Worm (Caenorhabditis elegans) whole organism, L4 larva: Measurements from ENCODE around the gene F58F12.2.

Source experiments
- D1046.2 ChIP-seq: fragments of 200-800 bp; sonication (Bioruptor generic); IDR thresholded peaks from 2 replicates; pipeline ENCODE4 v1.3.6; 2022; ENCODE audit warnings: missing genetic modification characterization, missing compliant biosample characterization
- F26F4.8 ChIP-seq: fragments of 200-800 bp; sonication (Bioruptor generic); conservative IDR thresholded peaks from 2 replicates; pipeline ENCODE4 v1.3.6; 2022; ENCODE audit warnings: missing genetic modification characterization, missing compliant biosample characterization
- F37D6.2 ChIP-seq: sonication (generic microtip); optimal IDR thresholded peaks from 2 replicates; lab custom pipeline; 2016; ENCODE audit warnings: mild to moderate bottlenecking, missing genetic modification characterization, missing compliant biosample characterization
- F44E2.7 ChIP-seq: fragments of 200-800 bp; sonication (Bioruptor generic); IDR thresholded peaks from 2 replicates; pipeline ENCODE4 v2.1.2; 2022; ENCODE audit warnings: missing genetic modification characterization, missing compliant biosample characterization
- R02D3.7 ChIP-seq: fragments of 150-350 bp; sonication (generic microtip); optimal IDR thresholded peaks from 3 replicates; lab custom pipeline; 2014; ENCODE audit warnings: missing biosample characterization, missing genetic modification characterization
- Y105C5A.15 ChIP-seq: fragments of 200-800 bp; sonication (Bioruptor generic); IDR thresholded peaks from 2 replicates; pipeline ENCODE4 v1.3.6; 2022; ENCODE audit warnings: missing genetic modification characterization, missing compliant biosample characterization
- Y5F2A.4 ChIP-seq: fragments of 200-800 bp; sonication (Bioruptor generic); optimal IDR thresholded peaks from 2 replicates; lab custom pipeline; 2018; ENCODE audit warnings: mild to moderate bottlenecking, missing genetic modification characterization, missing compliant biosample characterization
- Y75B8A.6 ChIP-seq: fragments of 200-800 bp; sonication (Bioruptor generic); IDR thresholded peaks from 2 replicates; pipeline ENCODE4 v1.3.6; 2022; ENCODE audit warnings: missing genetic modification reagents, missing genetic modification characterization, missing compliant biosample characterization
- ZK337.2 ChIP-seq: fragments of 200-800 bp; sonication (Bioruptor generic); IDR thresholded peaks from 2 replicates; pipeline ENCODE4 v1.3.6; 2022; ENCODE audit warnings: missing genetic modification reagents, missing genetic modification characterization, missing compliant biosample characterization
- ceh-20 ChIP-seq: fragments of 200-800 bp; sonication (Bioruptor generic); IDR thresholded peaks from 2 replicates; pipeline ENCODE4 v1.3.6; 2022; ENCODE audit warnings: missing genetic modification reagents, missing genetic modification characterization, missing compliant biosample characterization
- ceh-32 ChIP-seq: sonication (generic microtip); optimal IDR thresholded peaks from 2 replicates; lab custom pipeline; 2016; ENCODE audit warnings: mild to moderate bottlenecking, missing genetic modification characterization, missing compliant biosample characterization; ENCODE audit not compliant: poor library complexity
- ceh-62 ChIP-seq: sonication (generic microtip); optimal IDR thresholded peaks from 2 replicates; lab custom pipeline; 2017; ENCODE audit warnings: missing biosample characterization, missing genetic modification characterization
- ceh-82 ChIP-seq: sonication (generic microtip); optimal IDR thresholded peaks from 2 replicates; lab custom pipeline; 2017; ENCODE audit warnings: missing biosample characterization, missing genetic modification characterization
- cey-2 ChIP-seq: sonication (generic microtip); optimal IDR thresholded peaks from 3 replicates; lab custom pipeline; 2017; ENCODE audit warnings: missing genetic modification characterization, mild to moderate bottlenecking, missing compliant biosample characterization, antibody characterized with exemption, borderline replicate concordance; ENCODE audit not compliant: insufficient read depth
- daf-19 ChIP-seq: fragments of 200-800 bp; sonication (Bioruptor generic); conservative IDR thresholded peaks from 2 replicates; pipeline ENCODE4 v1.3.6; 2022; ENCODE audit warnings: missing genetic modification characterization, missing compliant biosample characterization
- dmd-6 ChIP-seq: fragments of 200-800 bp; sonication (Bioruptor generic); IDR thresholded peaks from 2 replicates; pipeline ENCODE4 v1.3.6; 2022; ENCODE audit warnings: missing genetic modification reagents, missing genetic modification characterization, missing compliant biosample characterization
- dmd-9 ChIP-seq: fragments of 200-800 bp; sonication (Bioruptor generic); IDR thresholded peaks from 2 replicates; pipeline ENCODE4 v1.3.6; 2022; ENCODE audit warnings: missing genetic modification reagents, missing genetic modification characterization, missing compliant biosample characterization
- duxl-1 ChIP-seq: sonication (generic microtip); optimal IDR thresholded peaks from 2 replicates; lab custom pipeline; 2016; ENCODE audit warnings: mild to moderate bottlenecking, missing genetic modification characterization, moderate library complexity, missing compliant biosample characterization; ENCODE audit not compliant: poor library complexity
- egl-27 ChIP-seq: sonication (generic microtip); optimal IDR thresholded peaks from 3 replicates; lab custom pipeline; 2017; ENCODE audit warnings: missing biosample characterization, missing genetic modification reagents, missing genetic modification characterization
- egl-43 ChIP-seq: fragments of 200-800 bp; sonication (Bioruptor generic); IDR thresholded peaks from 2 replicates; pipeline ENCODE4 v1.3.6; 2022; ENCODE audit warnings: missing genetic modification reagents, missing genetic modification characterization, missing compliant biosample characterization
- gei-8 ChIP-seq: fragments of 200-800 bp; sonication (Bioruptor generic); optimal IDR thresholded peaks from 2 replicates; lab custom pipeline; 2018; ENCODE audit warnings: mild to moderate bottlenecking, missing genetic modification characterization, missing compliant biosample characterization
- hif-1 ChIP-seq, 2 experiments: sonication (generic microtip); optimal IDR thresholded peaks; 2 replicates each; lab custom pipeline; 2016 to 2017; ENCODE audit warnings: missing compliant biosample characterization in 2 of 2, missing genetic modification characterization in 2 of 2, missing genetic modification reagents in 2 of 2, missing genotype in 2 of 2, mild to moderate bottlenecking in 1 of 2
- hlh-11 ChIP-seq: fragments of 200-800 bp; sonication (Bioruptor generic); optimal IDR thresholded peaks from 2 replicates; lab custom pipeline; 2018; ENCODE audit warnings: mild to moderate bottlenecking, missing genetic modification characterization, missing compliant biosample characterization
- hlh-30 ChIP-seq: sonication (generic microtip); optimal IDR thresholded peaks from 2 replicates; lab custom pipeline; 2017; ENCODE audit warnings: antibody characterized with exemption, mild to moderate bottlenecking, missing genetic modification characterization, missing compliant biosample characterization; ENCODE audit not compliant: insufficient read depth
- lim-7 ChIP-seq: fragments of 200-800 bp; sonication (Bioruptor generic); IDR thresholded peaks from 2 replicates; pipeline ENCODE4 v1.3.6; 2022; ENCODE audit warnings: missing genetic modification characterization, missing compliant biosample characterization
- lin-15B ChIP-seq: fragments of 150-350 bp; sonication (generic microtip); optimal IDR thresholded peaks from 3 replicates; lab custom pipeline; 2014; ENCODE audit warnings: missing biosample characterization, missing genetic modification characterization
- lin-38 ChIP-seq: fragments of 200-800 bp; sonication (Bioruptor generic); IDR thresholded peaks from 2 replicates; pipeline ENCODE4 v1.3.6; 2022; ENCODE audit warnings: missing genetic modification reagents, missing genetic modification characterization, missing compliant biosample characterization
- madf-5 ChIP-seq, 2 experiments: fragments of 200-800 bp; sonication (Bioruptor generic); IDR thresholded peaks; 2 replicates each; pipeline ENCODE4 v1.3.6; 2022; ENCODE audit warnings: missing compliant biosample characterization in 2 of 2, missing genetic modification characterization in 2 of 2
- mdl-1 ChIP-seq, 2 experiments: fragments of 150-350 bp in 1 of 2; sonication (generic microtip) in 1 of 2; optimal IDR thresholded peaks; 2 replicates each; lab custom pipeline; 2014 to 2017; ENCODE audit warnings: missing biosample characterization in 2 of 2, missing genetic modification characterization in 2 of 2
- mes-2 ChIP-seq: sonication (generic microtip); optimal IDR thresholded peaks from 2 replicates; lab custom pipeline; 2016; ENCODE audit warnings: missing genotype, mild to moderate bottlenecking, missing genetic modification characterization, missing compliant biosample characterization; ENCODE audit not compliant: poor library complexity, severe bottlenecking
- nhr-10 ChIP-seq: fragments of 150-350 bp; optimal IDR thresholded peaks from 2 replicates; lab custom pipeline; 2014; ENCODE audit warnings: missing biosample characterization, missing genetic modification characterization
- nhr-111 ChIP-seq: fragments of 200-800 bp; sonication (Bioruptor generic); optimal IDR thresholded peaks from 2 replicates; lab custom pipeline; 2018; ENCODE audit warnings: mild to moderate bottlenecking, missing genetic modification characterization, missing compliant biosample characterization
- nhr-28 ChIP-seq: fragments of 150-350 bp; optimal IDR thresholded peaks from 2 replicates; lab custom pipeline; 2014; ENCODE audit warnings: missing biosample characterization, missing genetic modification characterization
- nhr-41 ChIP-seq: fragments of 200-800 bp; sonication (Bioruptor generic); IDR thresholded peaks from 2 replicates; pipeline ENCODE4 v1.3.6; 2022; ENCODE audit warnings: missing genetic modification reagents, missing genetic modification characterization, missing compliant biosample characterization
- nhr-77 ChIP-seq: fragments of 150-350 bp; optimal IDR thresholded peaks from 2 replicates; lab custom pipeline; 2014; ENCODE audit warnings: missing biosample characterization, missing genetic modification characterization
- pha-4 ChIP-seq, 2 experiments: fragments of 150-350 bp in 1 of 2; fragments of 200-800 bp in 1 of 2; sonication (Bioruptor generic) in 1 of 2; IDR thresholded peaks in 1 of 2; optimal IDR thresholded peaks in 1 of 2; 2 replicates each; pipeline versions ENCODE4 v1.3.6 to Lab custom; 2014 to 2022; ENCODE audit warnings: missing genetic modification characterization in 2 of 2, missing genetic modification reagents in 2 of 2, missing biosample characterization in 1 of 2, missing compliant biosample characterization in 1 of 2
- php-3 ChIP-seq: fragments of 200-800 bp; sonication (Bioruptor generic); IDR thresholded peaks from 2 replicates; pipeline ENCODE4 v1.3.6; 2022; ENCODE audit warnings: missing genetic modification reagents, missing genetic modification characterization, missing compliant biosample characterization
- sdz-12 ChIP-seq: fragments of 200-800 bp; sonication (Bioruptor generic); optimal IDR thresholded peaks from 2 replicates; lab custom pipeline; 2018; ENCODE audit warnings: mild to moderate bottlenecking, missing genetic modification characterization, missing compliant biosample characterization
- set-16 ChIP-seq: fragments of 200-800 bp; sonication (Bioruptor generic); IDR thresholded peaks from 2 replicates; pipeline ENCODE4 v1.3.6; 2022; ENCODE audit warnings: missing genetic modification reagents, missing genetic modification characterization, missing compliant biosample characterization
- spr-3 ChIP-seq: fragments of 200-800 bp; sonication (Bioruptor generic); optimal IDR thresholded peaks from 2 replicates; lab custom pipeline; 2018; ENCODE audit warnings: mild to moderate bottlenecking, missing genetic modification characterization, missing compliant biosample characterization
- unc-62 ChIP-seq, 3 experiments: fragments of 150-350 bp in 1 of 3; sonication (generic microtip); optimal IDR thresholded peaks in 2 of 3; peaks in 1 of 3; 1 replicate in 1 of 3; 2 replicates in 2 of 3; lab custom pipeline; 2014 to 2017; ENCODE audit warnings: missing biosample characterization in 3 of 3, missing genetic modification characterization in 3 of 3, missing genetic modification reagents in 3 of 3, missing genotype in 1 of 3
- zfp-3 ChIP-seq: fragments of 200-800 bp; sonication (Bioruptor generic); conservative IDR thresholded peaks from 2 replicates; pipeline ENCODE4 v1.3.6; 2022; ENCODE audit warnings: missing genetic modification reagents, missing genetic modification characterization, missing compliant biosample characterization
- zip-2 ChIP-seq: fragments of 150-350 bp; optimal IDR thresholded peaks from 2 replicates; lab custom pipeline; 2014; ENCODE audit warnings: missing biosample characterization, missing genetic modification characterization
- ztf-7 ChIP-seq: fragments of 150-350 bp; optimal IDR thresholded peaks from 2 replicates; lab custom pipeline; 2014; ENCODE audit warnings: missing biosample characterization, missing genetic modification characterization

The F58F12.2 gene

ce11 chrII:6360822-6361221, 27.0 kb downstream of the F58F12.2 start, which contains the start of gene K10B2.4 (continued):
- TF ChIP-seq set-16 (GFP tag; lab: Robert Waterston, UW) (no peak), ceh-62 (tag; lab: Kevin White, UChicago) (no peak), ceh-32 (no peak), mdl-1 (tag; optimal IDR thresholded peaks at IDR 0.05; lab: Kevin White, UChicago) (peak in 1 of 2 experiments; percentile 30), ceh-20 (GFP tag; lab: Robert Waterston, UW) (peak; percentile 46; the same call in 1 of the 2 replicates), gei-8 (no peak), Y5F2A.4 (GFP tag; lab: Kevin White, UChicago) (no peak), dmd-9 (no peak), unc-62 (GFP tag; optimal IDR thresholded peaks at IDR 0.05 in 1 of 2; lab: Kevin White, UChicago) (no peak), unc-62 (tag; optimal IDR thresholded peaks at IDR 0.05; lab: Kevin White, UChicago) (no peak), ZK337.2 (GFP tag; lab: Robert Waterston, UW) (no peak), nhr-111 (no peak), nhr-41 (GFP tag; lab: Robert Waterston, UW) (no peak), nhr-28 (tag; lab: Kevin White, UChicago) (peak; percentile 28), egl-43 (GFP tag; lab: Robert Waterston, UW) (no peak), ztf-7 (tag; lab: Kevin White, UChicago) (peak; percentile 20)

- TF ChIP-seq nhr-77 (tag; lab: Kevin White, UChicago), result no peak
- TF ChIP-seq unc-62 (GFP tag; optimal IDR thresholded peaks at IDR 0.05 in 1 of 2; lab: Kevin White, UChicago), result peak in 1 of 2 experiments; percentile 40
- TF ChIP-seq unc-62 (tag; optimal IDR thresholded peaks at IDR 0.05; lab: Kevin White, UChicago), result no peak
Observed at ce11 chrII:6358905-6359304, 28.9 kb downstream of the F58F12.2 start, which contains the start of gene C32D5.12. TSS of gene C32D5.12 (minus strand) at chrII:6359005.

ce11 chrII:6358232-6358631, 29.6 kb downstream of the F58F12.2 start:
- TF ChIP-seq lin-15B (tag; lab: Kevin White, UChicago), result no peak
- peak; percentile 51; the same call in 1 of the 2 replicates for TF ChIP-seq F44E2.7 (GFP tag; lab: Robert Waterston, UW)
- TF ChIP-seq mdl-1 (tag; optimal IDR thresholded peaks at IDR 0.05; lab: Kevin White, UChicago), result no peak
- no peak for TF ChIP-seq R02D3.7 (tag; lab: Kevin White, UChicago)
- no peak for TF ChIP-seq ceh-82
- no peak for TF ChIP-seq dmd-6
- no peak for TF ChIP-seq mes-2
- no peak for TF ChIP-seq Y75B8A.6 (GFP tag; lab: Robert Waterston, UW)
- no peak for TF ChIP-seq gei-8
- peak in 1 of 2 experiments; percentile 78; a peak in 2 of 4 replicates for TF ChIP-seq madf-5 (GFP tag; IDR thresholded peaks at IDR 0.05; lab: Robert Waterston, UW)
- no peak for TF ChIP-seq F26F4.8 (GFP tag; lab: Robert Waterston, UW)
- no peak for TF ChIP-seq zip-2 (tag; lab: Kevin White, UChicago)
- TF ChIP-seq egl-27 (tag; lab: Kevin White, UChicago), result no peak
- TF ChIP-seq spr-3 (GFP tag; lab: Kevin White, UChicago), result no peak
- peak; percentile 73; the same call in 1 of the 2 replicates for TF ChIP-seq pha-4 (GFP tag; IDR thresholded peaks at IDR 0.05; lab: Robert Waterston, UW)
- no peak for TF ChIP-seq pha-4 (tag; optimal IDR thresholded peaks at IDR 0.05; lab: Kevin White, UChicago)
- TF ChIP-seq Y105C5A.15 (GFP tag; lab: Robert Waterston, UW), result no peak
- no peak for TF ChIP-seq duxl-1 (tag; lab: Kevin White, UChicago)
- peak; percentile 77 for TF ChIP-seq lim-7 (GFP tag; lab: Robert Waterston, UW)
- no peak for TF ChIP-seq ZK337.2 (GFP tag; lab: Robert Waterston, UW)
- TF ChIP-seq F37D6.2 (tag; lab: Kevin White, UChicago), result no peak
- TF ChIP-seq daf-19, result 0 out of 2 replicates have a peak, but pooled peaks have one; percentile 62
- no peak for TF ChIP-seq hif-1 (tag; optimal IDR thresholded peaks at IDR 0.05; lab: Kevin White, UChicago)
- TF ChIP-seq cey-2 (tag; lab: Kevin White, UChicago), result no peak
- TF ChIP-seq D1046.2 (GFP tag; lab: Robert Waterston, UW), result no peak
- TF ChIP-seq lin-38 (GFP tag; lab: Robert Waterston, UW), result peak; percentile 60
- TF ChIP-seq nhr-41 (GFP tag; lab: Robert Waterston, UW), result no peak
- no peak for TF ChIP-seq hlh-30 (tag; lab: Kevin White, UChicago)
- no peak for TF ChIP-seq nhr-10 (tag; lab: Kevin White, UChicago)
- TF ChIP-seq sdz-12 (GFP tag; lab: Kevin White, UChicago), result no peak
- TF ChIP-seq ceh-20 (GFP tag; lab: Robert Waterston, UW), result no peak
- no peak for TF ChIP-seq php-3
- no peak for TF ChIP-seq dmd-9
- TF ChIP-seq zfp-3 (GFP tag; lab: Robert Waterston, UW), result no peak
- no peak for TF ChIP-seq hlh-11 (tag; lab: Kevin White, UChicago)
